Worm (Caenorhabditis elegans) whole organism, midembryonic: ENCODE data around the gene ptr-13.

Experiments
- flt-1 ChIP-seq: fragments of 200-800 bp; sonication (Bioruptor generic); IDR thresholded peaks from 2 replicates; pipeline ENCODE4 v1.3.6; 2022; ENCODE audit warnings: missing genetic modification characterization, missing compliant biosample characterization
- ztf-23 ChIP-seq: fragments of 200-800 bp; sonication (Bioruptor generic); IDR thresholded peaks from 2 replicates; pipeline ENCODE4 v1.3.6; 2022; ENCODE audit warnings: missing genetic modification reagents, missing genetic modification characterization, missing compliant biosample characterization
- ztf-29 ChIP-seq: fragments of 200-800 bp; sonication (Bioruptor generic); IDR thresholded peaks from 2 replicates; pipeline ENCODE4 v1.3.6; 2022; ENCODE audit warnings: missing genetic modification reagents, missing genetic modification characterization, missing compliant biosample characterization

DNA sequence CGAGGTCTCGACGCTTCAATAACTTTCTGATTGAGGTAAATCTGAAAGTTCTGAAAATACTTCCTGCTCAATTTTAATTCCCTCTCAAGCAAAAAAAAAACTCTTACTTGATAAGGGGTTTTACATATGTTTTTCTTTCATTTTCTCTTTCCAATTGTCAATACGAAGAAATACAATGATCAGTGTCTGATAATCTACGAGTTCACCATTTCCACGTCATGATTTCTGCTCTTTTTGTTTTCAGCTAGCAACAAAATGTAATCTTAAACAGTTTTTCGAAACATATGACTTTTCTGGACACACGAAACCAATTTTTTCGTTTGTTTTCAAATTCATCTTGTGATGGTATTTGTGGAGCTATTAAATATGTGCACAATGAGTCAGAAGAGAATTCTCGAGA lies 6.1 kb downstream of the ptr-13 start:
- TF ChIP-seq ztf-29 (no peak), flt-1 (GFP tag; lab: Robert Waterston, UW) (no peak), ztf-23 (GFP tag; lab: Robert Waterston, UW) (no peak)
